Worm (Caenorhabditis elegans) whole organism, late embryonic: ENCODE results near the gene nhr-175.

ENCODE experiments used
- C38D4.7 ChIP-seq: fragments of 200-800 bp; sonication (Bioruptor generic); optimal IDR thresholded peaks from 2 replicates; lab custom pipeline; 2018; ENCODE audit warnings: mild to moderate bottlenecking, missing genetic modification characterization, moderate library complexity, missing compliant biosample characterization
- K09A11.1 ChIP-seq: sonication (generic microtip); optimal IDR thresholded peaks from 2 replicates; lab custom pipeline; 2017; ENCODE audit warnings: antibody characterized with exemption, mild to moderate bottlenecking, missing genetic modification characterization, missing compliant biosample characterization; ENCODE audit not compliant: insufficient read depth
- Y22D7AL.16 ChIP-seq: sonication (generic microtip); optimal IDR thresholded peaks from 2 replicates; lab custom pipeline; 2016; ENCODE audit warnings: missing genetic modification characterization, missing compliant biosample characterization
- ahr-1 ChIP-seq: sonication (generic microtip); optimal IDR thresholded peaks from 2 replicates; lab custom pipeline; 2016; ENCODE audit warnings: missing genetic modification characterization, missing compliant biosample characterization
- ama-1 ChIP-seq: fragments of 150-350 bp; optimal IDR thresholded peaks from 2 replicates; lab custom pipeline; 2014
- ceh-14 ChIP-seq: sonication (generic microtip); optimal IDR thresholded peaks from 2 replicates; lab custom pipeline; 2016; ENCODE audit warnings: missing genotype, missing genetic modification characterization, missing compliant biosample characterization
- ceh-18 ChIP-seq: sonication (generic microtip); optimal IDR thresholded peaks from 2 replicates; lab custom pipeline; 2016; ENCODE audit warnings: missing genetic modification characterization, missing compliant biosample characterization
- ceh-19 ChIP-seq: fragments of 200-800 bp; sonication (Bioruptor generic); optimal IDR thresholded peaks from 2 replicates; lab custom pipeline; 2018; ENCODE audit warnings: mild to moderate bottlenecking, missing genetic modification characterization, missing compliant biosample characterization
- ceh-22 ChIP-seq: sonication (generic microtip); optimal IDR thresholded peaks from 2 replicates; lab custom pipeline; 2017; ENCODE audit warnings: missing biosample characterization, missing genetic modification characterization
- ceh-24 ChIP-seq: sonication (generic microtip); optimal IDR thresholded peaks from 2 replicates; lab custom pipeline; 2016; ENCODE audit warnings: mild to moderate bottlenecking, missing genetic modification characterization, missing compliant biosample characterization
- ceh-30 ChIP-seq: fragments of 150-350 bp; optimal IDR thresholded peaks from 2 replicates; lab custom pipeline; 2014; ENCODE audit warnings: missing biosample characterization, missing genetic modification characterization
- ceh-31 ChIP-seq: sonication (generic microtip); optimal IDR thresholded peaks from 2 replicates; lab custom pipeline; 2016; ENCODE audit warnings: missing genetic modification characterization, missing compliant biosample characterization
- ceh-34 ChIP-seq: sonication (generic microtip); optimal IDR thresholded peaks from 2 replicates; lab custom pipeline; 2016; ENCODE audit warnings: mild to moderate bottlenecking, missing genetic modification characterization, missing compliant biosample characterization
- ceh-45 ChIP-seq: fragments of 200-800 bp; sonication (Bioruptor generic); IDR thresholded peaks from 2 replicates; pipeline ENCODE4 v1.3.6; 2022; ENCODE audit warnings: missing genetic modification reagents, missing genetic modification characterization, missing compliant biosample characterization
- ceh-9 ChIP-seq: sonication (generic microtip); optimal IDR thresholded peaks from 2 replicates; lab custom pipeline; 2016; ENCODE audit warnings: mild to moderate bottlenecking, missing genetic modification characterization, inconsistent platforms, missing compliant biosample characterization
- che-1 ChIP-seq: sonication (generic microtip); optimal IDR thresholded peaks from 2 replicates; lab custom pipeline; 2016; ENCODE audit warnings: mild to moderate bottlenecking, missing genetic modification characterization, missing compliant biosample characterization
- dmd-4 ChIP-seq: sonication (generic microtip); optimal IDR thresholded peaks from 2 replicates; lab custom pipeline; 2016; ENCODE audit warnings: borderline replicate concordance, missing genetic modification characterization, missing compliant biosample characterization
- ets-4 ChIP-seq: sonication (generic microtip); optimal IDR thresholded peaks from 2 replicates; lab custom pipeline; 2016; ENCODE audit warnings: missing genetic modification characterization, missing compliant biosample characterization
- eyg-1 ChIP-seq: sonication (generic microtip); optimal IDR thresholded peaks from 2 replicates; lab custom pipeline; 2016; ENCODE audit warnings: missing genotype, missing genetic modification characterization, missing compliant biosample characterization
- fax-1 ChIP-seq: sonication (generic microtip); optimal IDR thresholded peaks from 2 replicates; lab custom pipeline; 2016; ENCODE audit warnings: missing genotype, missing genetic modification characterization, missing compliant biosample characterization
- fkh-10 ChIP-seq: fragments of 150-350 bp; optimal IDR thresholded peaks from 2 replicates; lab custom pipeline; 2014; ENCODE audit warnings: missing biosample characterization, missing genetic modification reagents, missing genetic modification characterization
- gmeb-2 ChIP-seq: sonication (generic microtip); optimal IDR thresholded peaks from 2 replicates; lab custom pipeline; 2016; ENCODE audit warnings: missing genetic modification characterization, inconsistent platforms, missing compliant biosample characterization
- hlh-13 ChIP-seq: fragments of 200-800 bp; sonication (Bioruptor generic); optimal IDR thresholded peaks from 2 replicates; lab custom pipeline; 2018; ENCODE audit warnings: mild to moderate bottlenecking, missing genetic modification characterization, missing compliant biosample characterization
- hlh-15 ChIP-seq: sonication (generic microtip); optimal IDR thresholded peaks from 2 replicates; lab custom pipeline; 2016; ENCODE audit warnings: missing genetic modification characterization, missing compliant biosample characterization
- lim-6 ChIP-seq: sonication (generic microtip); optimal IDR thresholded peaks from 2 replicates; lab custom pipeline; 2016; ENCODE audit warnings: missing genetic modification characterization, missing compliant biosample characterization
- lin-11 ChIP-seq: fragments of 200-800 bp; sonication (Bioruptor generic); optimal IDR thresholded peaks from 2 replicates; lab custom pipeline; 2018; ENCODE audit warnings: mild to moderate bottlenecking, missing genetic modification characterization, missing compliant biosample characterization
- mec-3 ChIP-seq: sonication (generic microtip); optimal IDR thresholded peaks from 2 replicates; lab custom pipeline; 2016; ENCODE audit warnings: borderline replicate concordance, missing genetic modification characterization, missing compliant biosample characterization
- nhr-11 ChIP-seq: fragments of 150-350 bp; optimal IDR thresholded peaks from 2 replicates; lab custom pipeline; 2014; ENCODE audit warnings: missing biosample characterization, missing genetic modification characterization
- nhr-232 ChIP-seq: sonication (generic microtip); optimal IDR thresholded peaks from 2 replicates; lab custom pipeline; 2016; ENCODE audit warnings: missing genetic modification characterization, missing compliant biosample characterization
- npax-4 ChIP-seq: sonication (generic microtip); optimal IDR thresholded peaks from 2 replicates; lab custom pipeline; 2016; ENCODE audit warnings: missing genetic modification characterization, missing compliant biosample characterization
- odd-2 ChIP-seq: sonication (generic microtip); optimal IDR thresholded peaks from 2 replicates; lab custom pipeline; 2017; ENCODE audit warnings: antibody characterized with exemption, mild to moderate bottlenecking, missing genetic modification characterization, missing compliant biosample characterization
- pag-3 ChIP-seq: sonication (generic microtip); optimal IDR thresholded peaks from 2 replicates; lab custom pipeline; 2016; ENCODE audit warnings: missing compliant biosample characterization, missing genetic modification characterization, borderline replicate concordance
- pat-9 ChIP-seq: fragments of 200-800 bp; sonication (Bioruptor generic); optimal IDR thresholded peaks from 2 replicates; lab custom pipeline; 2018; ENCODE audit warnings: mild to moderate bottlenecking, missing genetic modification characterization, moderate library complexity, missing compliant biosample characterization
- pax-1 ChIP-seq: fragments of 150-350 bp; optimal IDR thresholded peaks from 2 replicates; lab custom pipeline; 2014; ENCODE audit warnings: missing biosample characterization, missing genetic modification characterization
- pha-4 ChIP-seq: fragments of 150-350 bp; optimal IDR thresholded peaks from 2 replicates; lab custom pipeline; 2018; ENCODE audit warnings: missing biosample characterization, missing genetic modification reagents, missing genetic modification characterization
- ref-2 ChIP-seq: sonication (generic microtip); optimal IDR thresholded peaks from 2 replicates; lab custom pipeline; 2016; ENCODE audit warnings: missing genetic modification characterization, missing compliant biosample characterization
- sox-2 ChIP-seq: fragments of 200-800 bp; sonication (Bioruptor generic); IDR thresholded peaks from 2 replicates; pipeline ENCODE4 v1.3.6; 2022; ENCODE audit warnings: missing genetic modification reagents, missing genetic modification characterization, missing compliant biosample characterization
- sox-4 ChIP-seq: sonication (generic microtip); optimal IDR thresholded peaks from 2 replicates; lab custom pipeline; 2017; ENCODE audit warnings: mild to moderate bottlenecking, missing genetic modification characterization, inconsistent platforms, missing compliant biosample characterization
- tbx-2 ChIP-seq: sonication (generic microtip); optimal IDR thresholded peaks from 2 replicates; lab custom pipeline; 2016; ENCODE audit warnings: missing genetic modification characterization, missing compliant biosample characterization
- tbx-7 ChIP-seq: sonication (generic microtip); optimal IDR thresholded peaks from 2 replicates; lab custom pipeline; 2016; ENCODE audit warnings: missing genotype, missing genetic modification characterization, missing compliant biosample characterization
- ttx-3 ChIP-seq: sonication (generic microtip); optimal IDR thresholded peaks from 2 replicates; lab custom pipeline; 2016; ENCODE audit warnings: missing genetic modification reagents, missing genetic modification characterization, missing compliant biosample characterization
- unc-86 ChIP-seq: sonication (generic microtip); optimal IDR thresholded peaks from 2 replicates; lab custom pipeline; 2016; ENCODE audit warnings: missing genetic modification characterization, missing compliant biosample characterization
- ztf-16 ChIP-seq: sonication (generic microtip); optimal IDR thresholded peaks from 2 replicates; lab custom pipeline; 2017; ENCODE audit warnings: missing genetic modification characterization, missing compliant biosample characterization

The nhr-175 gene

DNA sequence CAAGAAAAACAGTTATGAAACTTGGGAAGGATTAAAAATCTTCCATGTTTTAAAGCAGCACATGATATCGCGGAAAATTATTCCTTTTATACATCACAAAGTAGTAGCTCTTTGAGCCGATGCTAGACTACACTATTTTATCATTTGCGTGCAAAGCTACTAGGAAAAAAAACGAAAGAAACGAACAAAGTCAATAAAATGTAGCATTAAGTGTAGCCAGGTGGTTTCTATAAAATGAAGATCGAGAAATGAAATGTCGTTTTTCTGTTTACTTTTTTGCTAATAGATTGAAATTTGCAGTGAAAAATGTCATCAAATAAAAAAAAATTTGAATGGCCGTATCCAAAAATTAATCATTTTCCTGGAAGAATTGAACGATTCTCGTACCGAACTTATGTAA, 6.4 kb downstream of the nhr-175 start, which contains the start of gene cpt-5:
cpt-5 (plus strand) TSS at position 301 of the 400 bp plus-strand sequence.
- TF ChIP-seq dmd-4: no peak
- TF ChIP-seq ref-2 (tag; lab: Kevin White, UChicago): no peak
- TF ChIP-seq hlh-15: no peak
- no peak for TF ChIP-seq ceh-24 (tag; lab: Kevin White, UChicago)
- TF ChIP-seq pax-1 (tag; lab: Kevin White, UChicago): no peak
- TF ChIP-seq pat-9 (tag; lab: Kevin White, UChicago): no peak
- TF ChIP-seq ttx-3 (tag; lab: Kevin White, UChicago): no peak
- TF ChIP-seq sox-2: no peak
- no peak for TF ChIP-seq nhr-11 (tag; lab: Kevin White, UChicago)
- no peak for TF ChIP-seq lim-6 (tag; lab: Kevin White, UChicago)
- TF ChIP-seq ceh-19 (GFP tag; lab: Kevin White, UChicago): no peak
- TF ChIP-seq ahr-1 (tag; lab: Kevin White, UChicago): no peak
- TF ChIP-seq che-1: no peak
- TF ChIP-seq ceh-45: no peak
- no peak for TF ChIP-seq pha-4 (tag; lab: Kevin White, UChicago)
- TF ChIP-seq ztf-16 (tag; lab: Kevin White, UChicago): no peak
- TF ChIP-seq tbx-7 (tag; lab: Kevin White, UChicago): no peak
- no peak for TF ChIP-seq fkh-10
- no peak for TF ChIP-seq ceh-34 (tag; lab: Kevin White, UChicago)
- TF ChIP-seq ets-4 (tag; lab: Kevin White, UChicago): no peak
- TF ChIP-seq, all 69 proteins: peak for 0

- no peak for TF ChIP-seq nhr-232 (tag; lab: Kevin White, UChicago)
- no peak for TF ChIP-seq ahr-1 (tag; lab: Kevin White, UChicago)
- TF ChIP-seq lin-11: no peak
- no peak for TF ChIP-seq npax-4 (tag; lab: Kevin White, UChicago)
- TF ChIP-seq ceh-22 (tag; lab: Kevin White, UChicago): no peak
- TF ChIP-seq sox-2: no peak
- TF ChIP-seq pat-9 (tag; lab: Kevin White, UChicago): no peak
- TF ChIP-seq lim-6 (tag; lab: Kevin White, UChicago): no peak
- TF ChIP-seq fax-1: no peak
- no peak for TF ChIP-seq unc-86
- no peak for TF ChIP-seq ceh-9
- TF ChIP-seq mec-3 (tag; lab: Kevin White, UChicago): no peak
- no peak for TF ChIP-seq tbx-2 (tag; lab: Kevin White, UChicago)
- TF ChIP-seq C38D4.7 (GFP tag; lab: Kevin White, UChicago): no peak
- no peak for TF ChIP-seq sox-4 (tag; lab: Kevin White, UChicago)
- TF ChIP-seq ama-1 (lab: Kevin White, UChicago): no peak
- no peak for TF ChIP-seq ceh-19 (GFP tag; lab: Kevin White, UChicago)
- TF ChIP-seq nhr-11 (tag; lab: Kevin White, UChicago): no peak
- no peak for TF ChIP-seq eyg-1 (tag; lab: Kevin White, UChicago)
Observed at ce11 chrV:13873323-13873722, 6.8 kb downstream of the nhr-175 start.

ce11 chrV:13876529-13876928, 10.0 kb downstream of the nhr-175 start, which contains the start of gene T22G5.1:
Gene T22G5.1 (plus strand): TSS chrV:13876829.
- TF ChIP-seq fkh-10 (no peak), Y22D7AL.16 (tag; lab: Kevin White, UChicago) (no peak), lim-6 (tag; lab: Kevin White, UChicago) (no peak), pax-1 (tag; lab: Kevin White, UChicago) (no peak)

DNA sequence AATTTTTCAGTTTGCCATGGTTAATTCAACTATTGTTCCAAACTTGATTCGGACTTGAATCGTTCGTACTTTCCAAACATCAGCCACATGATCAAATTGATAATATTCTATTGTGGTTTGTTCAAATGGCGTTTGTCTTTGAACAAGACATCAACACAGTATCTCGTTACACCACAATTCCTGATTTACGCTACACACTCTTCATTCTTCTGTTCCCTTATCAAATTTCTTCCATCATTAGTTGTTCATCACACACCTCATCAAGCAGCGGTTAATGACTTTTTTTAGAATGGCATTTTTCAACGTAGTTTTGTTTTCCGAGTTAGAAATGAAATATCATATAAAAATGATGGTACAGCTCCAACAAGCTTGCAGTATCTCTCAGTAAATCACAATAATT, 11.7 kb downstream of the nhr-175 start:
- no peak for TF ChIP-seq eyg-1 (tag; lab: Kevin White, UChicago)
- no peak for TF ChIP-seq ceh-14 (tag; lab: Kevin White, UChicago)
- TF ChIP-seq ceh-22 (tag; lab: Kevin White, UChicago): no peak
- no peak for TF ChIP-seq odd-2
- TF ChIP-seq ceh-45: no peak
- TF ChIP-seq pag-3 (tag; lab: Kevin White, UChicago): no peak
- TF ChIP-seq hlh-13 (GFP tag; lab: Kevin White, UChicago): no peak
- no peak for TF ChIP-seq hlh-15
- no peak for TF ChIP-seq ceh-31
- no peak for TF ChIP-seq ceh-30 (tag; lab: Kevin White, UChicago)
- TF ChIP-seq gmeb-2: no peak
- no peak for TF ChIP-seq pha-4 (tag; lab: Kevin White, UChicago)
- no peak for TF ChIP-seq K09A11.1 (tag; lab: Kevin White, UChicago)
- no peak for TF ChIP-seq ceh-18 (tag; lab: Kevin White, UChicago)
